Fruit fly (Drosophila melanogaster): ENCODE data around the gene sqz.
A peak's percentile ranks its signal among the peaks of the same experiment; 100 is the strongest.

Gene sqz

DNA sequence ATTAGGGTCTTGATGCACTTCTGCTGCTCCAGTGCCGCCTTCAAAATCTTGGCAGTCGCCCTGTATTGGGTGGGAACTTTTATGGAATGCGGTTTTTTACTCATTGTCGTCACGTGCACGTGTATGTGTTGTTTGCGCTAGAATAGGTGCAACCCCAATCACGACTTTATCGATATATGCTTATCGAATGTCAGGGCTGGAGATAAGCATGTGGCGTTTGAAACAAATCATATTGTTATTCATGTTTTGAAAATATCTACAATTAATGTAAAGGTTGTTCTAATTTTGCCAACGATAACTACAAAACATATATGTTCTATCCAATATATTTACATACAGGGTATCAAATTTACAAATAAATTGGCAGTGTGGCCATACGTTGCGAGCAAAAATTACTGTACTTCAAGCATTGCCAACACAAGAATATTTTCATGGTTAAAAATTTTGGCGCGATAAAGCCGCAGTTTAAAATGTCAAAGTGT, 1.8 kb upstream of the sqz start, which contains the start of the genes CG42359 and Nsun5 (continued):
- peak; percentile 76 for TF ChIP-seq disco-r (GFP tag; optimal IDR thresholded peaks at IDR 0.05)
- peak; percentile 83 for TF ChIP-seq CG11695 (GFP tag; IDR thresholded peaks at IDR 0.05)
- TF ChIP-seq D19A (tag; optimal IDR thresholded peaks at IDR 0.05): peak; percentile 81
- peak; percentile 91 for TF ChIP-seq B-H2 (GFP tag; optimal IDR thresholded peaks at IDR 0.05)
- peak; percentile 87 for TF ChIP-seq dysf (GFP tag; IDR thresholded peaks at IDR 0.05)
- TF ChIP-seq CG4820 (GFP tag; optimal IDR thresholded peaks at IDR 0.05): peak; percentile 83
- peak; percentile 61; the same call in 1 of the 2 replicates for TF ChIP-seq aop (GFP tag; IDR thresholded peaks at IDR 0.05)
- TF ChIP-seq CG16779 (GFP tag; IDR thresholded peaks at IDR 0.05): 0 out of 2 replicates have a peak, but pooled peaks have one; percentile 35
- TF ChIP-seq CG2712 (tag; optimal IDR thresholded peaks at IDR 0.05): peak; percentile 94
- TF ChIP-seq CG15601 (tag; optimal IDR thresholded peaks at IDR 0.05): peak; percentile 87
- peak; percentile 82 for TF ChIP-seq CG14860 (GFP tag; IDR thresholded peaks at IDR 0.05; ENCODE audit: partially characterized antibody)
- TF ChIP-seq CG12155 (GFP tag; optimal IDR thresholded peaks at IDR 0.05): peak; percentile 90
- peak; percentile 88 for TF ChIP-seq slp2 (GFP tag; optimal IDR thresholded peaks at IDR 0.05)
- peak; percentile 94 for TF ChIP-seq sob (GFP tag; IDR thresholded peaks at IDR 0.05)
- TF ChIP-seq kni (GFP tag; optimal IDR thresholded peaks at IDR 0.05): peak; percentile 67
- TF ChIP-seq nau (GFP tag; optimal IDR thresholded peaks at IDR 0.05): peak; percentile 65
- TF ChIP-seq CG12769 (tag; optimal IDR thresholded peaks at IDR 0.05): peak; percentile 95
- peak; percentile 81 for TF ChIP-seq CG7556 (GFP tag; optimal IDR thresholded peaks at IDR 0.05)
- TF ChIP-seq CG31388 (GFP tag; optimal IDR thresholded peaks at IDR 0.05): peak; percentile 63
- TF ChIP-seq Asciz (GFP tag; optimal IDR thresholded peaks at IDR 0.05): peak; percentile 84
- TF ChIP-seq CkIIα-i1 (GFP tag; IDR thresholded peaks at IDR 0.05): no peak
- peak; percentile 92 for TF ChIP-seq Ets97D (GFP tag; optimal IDR thresholded peaks at IDR 0.05)
- peak; percentile 81 for TF ChIP-seq ssp (GFP tag; IDR thresholded peaks at IDR 0.05)
- TF ChIP-seq CG14710 (tag; optimal IDR thresholded peaks at IDR 0.05): peak; percentile 96
- peak; percentile 87 for TF ChIP-seq oc (tag; optimal IDR thresholded peaks at IDR 0.05)
- peak; percentile 88 for TF ChIP-seq Camta (GFP tag; optimal IDR thresholded peaks at IDR 0.05)
- TF ChIP-seq CG16813 (GFP tag; IDR thresholded peaks at IDR 0.05; ENCODE audit: partially characterized antibody): peak; percentile 90
- TF ChIP-seq Hey (tag; optimal IDR thresholded peaks at IDR 0.05): peak; percentile 72
- peak; percentile 90 for TF ChIP-seq CG1647 (GFP tag; optimal IDR thresholded peaks at IDR 0.05)
- TF ChIP-seq CG4328 (GFP tag; optimal IDR thresholded peaks at IDR 0.05): peak; percentile 79
- TF ChIP-seq Trl (optimal IDR thresholded peaks at IDR 0.05): no peak
- TF ChIP-seq Trl (GFP tag; optimal IDR thresholded peaks at IDR 0.05): peak; percentile 93
- TF ChIP-seq al (GFP tag; IDR thresholded peaks at IDR 0.05): peak; percentile 87
- peak; percentile 66 for TF ChIP-seq CG31365 (tag; optimal IDR thresholded peaks at IDR 0.05)
- peak; percentile 87 for TF ChIP-seq eyg (GFP tag; optimal IDR thresholded peaks at IDR 0.05)
- TF ChIP-seq CG4707 (GFP tag; optimal IDR thresholded peaks at IDR 0.05): peak; percentile 62
- peak; percentile 94 for TF ChIP-seq CG11560 (tag; IDR thresholded peaks at IDR 0.05)
- TF ChIP-seq CG3847 (GFP tag; IDR thresholded peaks at IDR 0.05): peak; percentile 84
- TF ChIP-seq pfk (GFP tag; optimal IDR thresholded peaks at IDR 0.05): peak; percentile 26
- peak; percentile 70 for TF ChIP-seq luna (GFP tag; optimal IDR thresholded peaks at IDR 0.05)
- TF ChIP-seq Fer3 (tag; optimal IDR thresholded peaks at IDR 0.05): peak; percentile 86
- peak; percentile 92 for TF ChIP-seq CG10654 (GFP tag; optimal IDR thresholded peaks at IDR 0.05)
- TF ChIP-seq Gsc (GFP tag; IDR thresholded peaks at IDR 0.05): no peak; the same call in 1 of the 2 replicates
- TF ChIP-seq CoRest (tag; optimal IDR thresholded peaks at IDR 0.05): peak; percentile 90
- TF ChIP-seq CG17186 (GFP tag; optimal IDR thresholded peaks at IDR 0.05): peak; percentile 91
- TF ChIP-seq ind (GFP tag; optimal IDR thresholded peaks at IDR 0.05): peak; percentile 92
- peak; percentile 67 for TF ChIP-seq CG43689 (GFP tag; IDR thresholded peaks at IDR 0.05)
- peak; percentile 96 for TF ChIP-seq vvl (GFP tag; IDR thresholded peaks at IDR 0.05)
- TF ChIP-seq dmrt99B (tag; optimal IDR thresholded peaks at IDR 0.05): peak; percentile 81
- TF ChIP-seq CG17912 (GFP tag; optimal IDR thresholded peaks at IDR 0.05): peak; percentile 37
- TF ChIP-seq MTF-1 (GFP tag; optimal IDR thresholded peaks at IDR 0.05; ENCODE audit: borderline replicate concordance): peak; percentile 50

All from whole organism, embryonic.